Worm (Caenorhabditis elegans) whole organism, late embryonic: ENCODE results near the gene D1005.5.

ENCODE experiments used
- C08G9.2 ChIP-seq: sonication (generic microtip); optimal IDR thresholded peaks from 2 replicates; lab custom pipeline; 2016; ENCODE audit warnings: mild to moderate bottlenecking, missing genetic modification characterization, moderate library complexity, missing compliant biosample characterization
- ahr-1 ChIP-seq: sonication (generic microtip); optimal IDR thresholded peaks from 2 replicates; lab custom pipeline; 2016; ENCODE audit warnings: missing genetic modification characterization, missing compliant biosample characterization
- ceh-14 ChIP-seq: sonication (generic microtip); optimal IDR thresholded peaks from 2 replicates; lab custom pipeline; 2016; ENCODE audit warnings: missing genotype, missing genetic modification characterization, missing compliant biosample characterization
- ceh-18 ChIP-seq: sonication (generic microtip); optimal IDR thresholded peaks from 2 replicates; lab custom pipeline; 2016; ENCODE audit warnings: missing genetic modification characterization, missing compliant biosample characterization
- ceh-45 ChIP-seq: fragments of 200-800 bp; sonication (Bioruptor generic); IDR thresholded peaks from 2 replicates; pipeline ENCODE4 v1.3.6; 2022; ENCODE audit warnings: missing genetic modification reagents, missing genetic modification characterization, missing compliant biosample characterization
- ceh-6 ChIP-seq: fragments of 200-800 bp; sonication (Bioruptor generic); optimal IDR thresholded peaks from 2 replicates; lab custom pipeline; 2018; ENCODE audit warnings: mild to moderate bottlenecking, missing genetic modification characterization, missing compliant biosample characterization
- dmd-4 ChIP-seq: sonication (generic microtip); optimal IDR thresholded peaks from 2 replicates; lab custom pipeline; 2016; ENCODE audit warnings: borderline replicate concordance, missing genetic modification characterization, missing compliant biosample characterization
- dve-1 ChIP-seq: sonication (generic microtip); optimal IDR thresholded peaks from 2 replicates; lab custom pipeline; 2017; ENCODE audit warnings: antibody characterized with exemption, mild to moderate bottlenecking, missing genetic modification characterization, missing compliant biosample characterization
- fax-1 ChIP-seq: sonication (generic microtip); optimal IDR thresholded peaks from 2 replicates; lab custom pipeline; 2016; ENCODE audit warnings: missing genotype, missing genetic modification characterization, missing compliant biosample characterization
- fkh-10 ChIP-seq: fragments of 150-350 bp; optimal IDR thresholded peaks from 2 replicates; lab custom pipeline; 2014; ENCODE audit warnings: missing biosample characterization, missing genetic modification reagents, missing genetic modification characterization
- gmeb-2 ChIP-seq: sonication (generic microtip); optimal IDR thresholded peaks from 2 replicates; lab custom pipeline; 2016; ENCODE audit warnings: missing genetic modification characterization, inconsistent platforms, missing compliant biosample characterization
- hlh-6 ChIP-seq: sonication (generic microtip); optimal IDR thresholded peaks from 2 replicates; lab custom pipeline; 2016; ENCODE audit warnings: missing genotype, missing genetic modification characterization, missing compliant biosample characterization
- hlh-8 ChIP-seq: sonication (generic microtip); optimal IDR thresholded peaks from 2 replicates; lab custom pipeline; 2016; ENCODE audit warnings: missing genotype, missing genetic modification characterization, missing compliant biosample characterization
- lin-11 ChIP-seq: fragments of 200-800 bp; sonication (Bioruptor generic); optimal IDR thresholded peaks from 2 replicates; lab custom pipeline; 2018; ENCODE audit warnings: mild to moderate bottlenecking, missing genetic modification characterization, missing compliant biosample characterization
- madf-2 ChIP-seq: sonication (generic microtip); optimal IDR thresholded peaks from 2 replicates; lab custom pipeline; 2017; ENCODE audit warnings: missing genetic modification characterization, missing compliant biosample characterization
- nfya-1 ChIP-seq: sonication (generic microtip); optimal IDR thresholded peaks from 2 replicates; lab custom pipeline; 2017; ENCODE audit warnings: missing genetic modification characterization, mild to moderate bottlenecking, missing compliant biosample characterization, antibody characterized with exemption, moderate library complexity
- nhr-11 ChIP-seq: fragments of 150-350 bp; optimal IDR thresholded peaks from 2 replicates; lab custom pipeline; 2014; ENCODE audit warnings: missing biosample characterization, missing genetic modification characterization
- npax-4 ChIP-seq: sonication (generic microtip); optimal IDR thresholded peaks from 2 replicates; lab custom pipeline; 2016; ENCODE audit warnings: missing genetic modification characterization, missing compliant biosample characterization
- pag-3 ChIP-seq: sonication (generic microtip); optimal IDR thresholded peaks from 2 replicates; lab custom pipeline; 2016; ENCODE audit warnings: missing compliant biosample characterization, missing genetic modification characterization, borderline replicate concordance
- pha-2 ChIP-seq: sonication (generic microtip); optimal IDR thresholded peaks from 2 replicates; lab custom pipeline; 2017; ENCODE audit warnings: mild to moderate bottlenecking, missing genetic modification characterization, missing compliant biosample characterization
- ref-2 ChIP-seq: sonication (generic microtip); optimal IDR thresholded peaks from 2 replicates; lab custom pipeline; 2016; ENCODE audit warnings: missing genetic modification characterization, missing compliant biosample characterization
- rnt-1 ChIP-seq: sonication (generic microtip); optimal IDR thresholded peaks from 2 replicates; lab custom pipeline; 2016; ENCODE audit warnings: missing genetic modification characterization, missing compliant biosample characterization
- sdc-2 ChIP-seq: sonication (generic microtip); optimal IDR thresholded peaks from 2 replicates; lab custom pipeline; 2016; ENCODE audit warnings: missing genotype, missing genetic modification characterization, missing compliant biosample characterization
- sox-4 ChIP-seq: sonication (generic microtip); optimal IDR thresholded peaks from 2 replicates; lab custom pipeline; 2017; ENCODE audit warnings: mild to moderate bottlenecking, missing genetic modification characterization, inconsistent platforms, missing compliant biosample characterization
- tbx-2 ChIP-seq: sonication (generic microtip); optimal IDR thresholded peaks from 2 replicates; lab custom pipeline; 2016; ENCODE audit warnings: missing genetic modification characterization, missing compliant biosample characterization
- ttx-3 ChIP-seq: sonication (generic microtip); optimal IDR thresholded peaks from 2 replicates; lab custom pipeline; 2016; ENCODE audit warnings: missing genetic modification reagents, missing genetic modification characterization, missing compliant biosample characterization
- unc-3 ChIP-seq, 2 experiments: fragments of 200-800 bp in 1 of 2; sonication (Bioruptor generic) in 1 of 2; sonication (generic microtip) in 1 of 2; conservative IDR thresholded peaks in 1 of 2; optimal IDR thresholded peaks in 1 of 2; 2 replicates each; pipeline versions ENCODE4 v1.3.6 to Lab custom; 2016 to 2022; ENCODE audit warnings: missing compliant biosample characterization in 2 of 2, missing genetic modification characterization in 2 of 2, missing genetic modification reagents in 1 of 2
- unc-42 ChIP-seq: sonication (generic microtip); optimal IDR thresholded peaks from 2 replicates; lab custom pipeline; 2016; ENCODE audit warnings: missing genotype, missing genetic modification characterization, missing compliant biosample characterization
- zip-5 ChIP-seq: sonication (generic microtip); optimal IDR thresholded peaks from 2 replicates; lab custom pipeline; 2016; ENCODE audit warnings: missing genetic modification characterization, missing compliant biosample characterization
- ztf-16 ChIP-seq: sonication (generic microtip); optimal IDR thresholded peaks from 2 replicates; lab custom pipeline; 2017; ENCODE audit warnings: missing genetic modification characterization, missing compliant biosample characterization

D1005.5 gene

ce11 chrX:1502490-1502889 is 29.7 kb upstream of the D1005.5 start, which contains the start of gene F09E10.1:
F09E10.1 (plus strand) TSS chrX:1502790.
- TF ChIP-seq sox-4 (tag; lab: Kevin White, UChicago): no peak
- no peak for TF ChIP-seq npax-4
- TF ChIP-seq rnt-1 (tag; lab: Kevin White, UChicago): no peak
- TF ChIP-seq madf-2 (tag; lab: Kevin White, UChicago): no peak
- no peak for TF ChIP-seq unc-3 (GFP tag; conservative IDR thresholded peaks at IDR 0.05; lab: Robert Waterston, UW)
- no peak for TF ChIP-seq unc-3 (tag; optimal IDR thresholded peaks at IDR 0.05; lab: Kevin White, UChicago)
- no peak for TF ChIP-seq ztf-16 (tag; lab: Kevin White, UChicago)
- TF ChIP-seq hlh-6 (tag; lab: Kevin White, UChicago): no peak
- no peak for TF ChIP-seq nfya-1
- no peak for TF ChIP-seq ref-2 (tag; lab: Kevin White, UChicago)

- no peak for TF ChIP-seq ceh-14 (tag; lab: Kevin White, UChicago)
- TF ChIP-seq npax-4: no peak
- TF ChIP-seq hlh-8 (tag; lab: Kevin White, UChicago): no peak
- no peak for TF ChIP-seq ttx-3 (tag; lab: Kevin White, UChicago)
- no peak for TF ChIP-seq pag-3
- TF ChIP-seq nhr-11 (tag; lab: Kevin White, UChicago): no peak
- no peak for TF ChIP-seq lin-11 (tag; lab: Kevin White, UChicago)
- TF ChIP-seq pha-2: no peak
- no peak for TF ChIP-seq hlh-6 (tag; lab: Kevin White, UChicago)
- TF ChIP-seq rnt-1 (tag; lab: Kevin White, UChicago): no peak
- no peak for TF ChIP-seq C08G9.2 (tag; lab: Kevin White, UChicago)
- TF ChIP-seq ceh-45 (GFP tag; lab: Robert Waterston, UW): no peak
- no peak for TF ChIP-seq gmeb-2 (tag; lab: Kevin White, UChicago)
- no peak for TF ChIP-seq dmd-4 (tag; lab: Kevin White, UChicago)
- no peak for TF ChIP-seq ahr-1 (tag; lab: Kevin White, UChicago)
- no peak for TF ChIP-seq ref-2 (tag; lab: Kevin White, UChicago)
- TF ChIP-seq, all 69 proteins: peak for 0
These were observed 29.0 kb upstream of the D1005.5 start, which contains the start of gene F09E10.7 for ce11 chrX:1501752-1502151. F09E10.7 (minus strand) TSS chrX:1501852.

- no peak for TF ChIP-seq C08G9.2 (tag; lab: Kevin White, UChicago)
These were observed 26.7 kb upstream of the D1005.5 start for ce11 chrX:1499499-1499898.

- TF ChIP-seq tbx-2: no peak
- TF ChIP-seq nfya-1: no peak
- TF ChIP-seq sdc-2: no peak
- no peak for TF ChIP-seq pha-2
- no peak for TF ChIP-seq zip-5 (tag; lab: Kevin White, UChicago)
- no peak for TF ChIP-seq ceh-18 (tag; lab: Kevin White, UChicago)
- TF ChIP-seq ceh-45 (GFP tag; lab: Robert Waterston, UW): no peak
- TF ChIP-seq fkh-10 (GFP tag; lab: Kevin White, UChicago): no peak
- TF ChIP-seq ceh-6 (GFP tag; lab: Kevin White, UChicago): no peak
- TF ChIP-seq, all 69 proteins: peak for 0
These were observed 24.8 kb upstream of the D1005.5 start, which contains the start of gene F09E10.6 for ce11 chrX:1497581-1497980. F09E10.6 (minus strand) TSS chrX:1497681.

- TF ChIP-seq nfya-1 (no peak), dve-1 (tag; lab: Kevin White, UChicago) (peak; percentile 65)
These were observed 23.2 kb upstream of the D1005.5 start for ce11 chrX:1495980-1496379.

ce11 chrX:1494256-1494655 is 21.5 kb upstream of the D1005.5 start, which contains the start of gene F09E10.5:
F09E10.5 (minus strand) TSS chrX:1494356.
- TF ChIP-seq fax-1: no peak

ce11 chrX:1492174-1492573 is 19.4 kb upstream of the D1005.5 start:
- TF ChIP-seq sdc-2 (peak; percentile 95), unc-42 (tag; lab: Kevin White, UChicago) (no peak)
- TF ChIP-seq, all 69 proteins: peak for 1
